Fruit fly (Drosophila melanogaster) whole organism, embryonic: Measurements from ENCODE around the gene D.
A peak's percentile ranks its signal among the peaks of the same experiment; 100 is the strongest.

Experiments
- ATbp ChIP-seq: fragments of 200-800 bp; sonication (Bioruptor generic); optimal IDR thresholded peaks from 2 replicates; lab custom pipeline; 2017; ENCODE audit warnings: missing biosample characterization, mild to moderate bottlenecking, missing genetic modification characterization, missing genetic modification reagents
- Atf6 ChIP-seq: fragments of 200-800 bp; sonication (Bioruptor generic); IDR thresholded peaks from 2 replicates; pipeline ENCODE4 v1.3.6; 2022; ENCODE audit warnings: missing biosample characterization, missing genetic modification characterization
- B-H2 ChIP-seq: fragments of 200-800 bp; sonication (Bioruptor generic); optimal IDR thresholded peaks from 2 replicates; lab custom pipeline; 2018; ENCODE audit warnings: missing biosample characterization, mild to moderate bottlenecking, missing genetic modification characterization
- C15 ChIP-seq: fragments of 200-800 bp; sonication (Bioruptor generic); IDR thresholded peaks from 3 replicates; pipeline ENCODE4 v1.3.6; 2022; ENCODE audit warnings: missing biosample characterization, missing genetic modification characterization
- CG10366 ChIP-seq: fragments of 200-800 bp; sonication (Bioruptor generic); IDR thresholded peaks from 2 replicates; pipeline ENCODE4 v1.3.6; 2022; ENCODE audit warnings: missing biosample characterization, missing genetic modification characterization
- CG11560 ChIP-seq: fragments of 200-800 bp; sonication (Bioruptor generic); IDR thresholded peaks from 3 replicates; pipeline ENCODE4 v1.3.6; 2022; ENCODE audit warnings: missing biosample characterization, missing genetic modification characterization
- CG11723 ChIP-seq: fragments of 200-800 bp; sonication (Bioruptor generic); optimal IDR thresholded peaks from 2 replicates; lab custom pipeline; 2017; ENCODE audit warnings: missing biosample characterization, mild to moderate bottlenecking, missing genetic modification characterization
- CG12299 ChIP-seq: fragments of 200-800 bp; sonication (Bioruptor generic); optimal IDR thresholded peaks from 2 replicates; lab custom pipeline; 2018; ENCODE audit warnings: missing biosample characterization, mild to moderate bottlenecking, missing genetic modification characterization
- CG13123 ChIP-seq: fragments of 200-800 bp; sonication (Bioruptor generic); optimal IDR thresholded peaks from 2 replicates; lab custom pipeline; 2016; ENCODE audit warnings: missing biosample characterization, missing genetic modification characterization
- CG13424 ChIP-seq: fragments of 200-800 bp; sonication (Bioruptor generic); optimal IDR thresholded peaks from 2 replicates; lab custom pipeline; 2019; ENCODE audit warnings: missing biosample characterization, mild to moderate bottlenecking, missing genetic modification characterization, moderate library complexity
- CG17361 ChIP-seq: fragments of 200-800 bp; sonication (Bioruptor generic); IDR thresholded peaks from 3 replicates; pipeline ENCODE4 v1.3.6; 2022; ENCODE audit warnings: missing biosample characterization, missing genetic modification characterization
- CG2875 ChIP-seq: fragments of 200-800 bp; sonication (Bioruptor generic); optimal IDR thresholded peaks from 2 replicates; lab custom pipeline; 2017; ENCODE audit warnings: missing biosample characterization, mild to moderate bottlenecking, missing genetic modification characterization, missing genetic modification reagents
- CG2889 ChIP-seq: fragments of 200-800 bp; sonication (Bioruptor generic); IDR thresholded peaks from 3 replicates; pipeline ENCODE4 v1.3.6; 2022; ENCODE audit warnings: missing biosample characterization, missing genetic modification characterization
- CG30403 ChIP-seq: fragments of 200-800 bp; sonication (Bioruptor generic); optimal IDR thresholded peaks from 3 replicates; lab custom pipeline; 2016; ENCODE audit warnings: missing biosample characterization, missing genetic modification characterization
- CG30431 ChIP-seq: fragments of 200-800 bp; sonication (Bioruptor generic); optimal IDR thresholded peaks from 2 replicates; lab custom pipeline; 2017; ENCODE audit warnings: missing biosample characterization, missing genetic modification characterization
- CG3065 ChIP-seq: fragments of 200-800 bp; sonication (Bioruptor generic); optimal IDR thresholded peaks from 2 replicates; lab custom pipeline; 2016; ENCODE audit warnings: missing biosample characterization, missing genetic modification characterization
- CG33213 ChIP-seq: fragments of 200-800 bp; sonication (Bioruptor generic); optimal IDR thresholded peaks from 3 replicates; lab custom pipeline; 2016; ENCODE audit warnings: missing biosample characterization, missing genetic modification characterization
- CG34224 ChIP-seq: fragments of 200-800 bp; sonication (Bioruptor generic); IDR thresholded peaks from 3 replicates; pipeline ENCODE4 v1.3.6; 2022; ENCODE audit warnings: missing biosample characterization, missing genetic modification characterization; ENCODE audit not compliant: partially characterized antibody
- CG6765 ChIP-seq: fragments of 200-800 bp; sonication (Bioruptor generic); optimal IDR thresholded peaks from 3 replicates; lab custom pipeline; 2017; ENCODE audit warnings: missing biosample characterization, mild to moderate bottlenecking, missing genetic modification characterization
- CG6854 ChIP-seq: fragments of 200-800 bp; sonication (Bioruptor generic); optimal IDR thresholded peaks from 3 replicates; lab custom pipeline; 2017; ENCODE audit warnings: missing biosample characterization, mild to moderate bottlenecking, missing genetic modification characterization
- CG7963 ChIP-seq: fragments of 200-800 bp; sonication (Bioruptor generic); IDR thresholded peaks from 3 replicates; pipeline ENCODE4 v1.3.6; 2022; ENCODE audit warnings: missing biosample characterization, missing genetic modification characterization; ENCODE audit not compliant: partially characterized antibody
- CG8281 ChIP-seq: fragments of 200-800 bp; sonication (Bioruptor generic); optimal IDR thresholded peaks from 2 replicates; lab custom pipeline; 2018; ENCODE audit warnings: missing biosample characterization, mild to moderate bottlenecking, missing genetic modification characterization, moderate library complexity
- CG9817 ChIP-seq: fragments of 200-800 bp; sonication (Bioruptor generic); optimal IDR thresholded peaks from 2 replicates; lab custom pipeline; 2018; ENCODE audit warnings: missing biosample characterization, mild to moderate bottlenecking, missing genetic modification characterization, moderate library complexity
- D19A ChIP-seq: fragments of 200-800 bp; optimal IDR thresholded peaks from 3 replicates; lab custom pipeline; 2019; ENCODE audit warnings: missing biosample characterization, mild to moderate bottlenecking, missing genetic modification characterization, moderate library complexity
- Doc2 ChIP-seq: fragments of 200-800 bp; sonication (Bioruptor generic); IDR thresholded peaks from 2 replicates; pipeline ENCODE4 v1.3.6; 2022; ENCODE audit warnings: missing biosample characterization, missing genetic modification characterization
- Ets97D ChIP-seq: fragments of 200-800 bp; sonication (Bioruptor generic); optimal IDR thresholded peaks from 3 replicates; lab custom pipeline; 2016; ENCODE audit warnings: missing biosample characterization, missing genetic modification characterization
- Meics ChIP-seq: fragments of 200-800 bp; sonication (Bioruptor generic); optimal IDR thresholded peaks from 2 replicates; lab custom pipeline; 2017; ENCODE audit warnings: missing biosample characterization, mild to moderate bottlenecking, missing genetic modification characterization
- Neu2 ChIP-seq: fragments of 200-800 bp; sonication (Bioruptor generic); optimal IDR thresholded peaks from 3 replicates; lab custom pipeline; 2016; ENCODE audit warnings: missing biosample characterization, missing genetic modification characterization, borderline replicate concordance
- Oli ChIP-seq: fragments of 200-800 bp; sonication (Bioruptor generic); optimal IDR thresholded peaks from 2 replicates; lab custom pipeline; 2018; ENCODE audit warnings: missing biosample characterization, mild to moderate bottlenecking, missing genetic modification characterization, moderate library complexity
- PHDP ChIP-seq: fragments of 200-800 bp; sonication (Bioruptor generic); optimal IDR thresholded peaks from 3 replicates; lab custom pipeline; 2018; ENCODE audit warnings: missing biosample characterization, mild to moderate bottlenecking, missing genetic modification characterization, moderate library complexity
- Ptx1 ChIP-seq: fragments of 200-800 bp; sonication (Bioruptor generic); IDR thresholded peaks from 2 replicates; pipeline ENCODE4 v1.3.6; 2022; ENCODE audit warnings: missing biosample characterization, missing genetic modification characterization
- Side ChIP-seq: fragments of 200-800 bp; sonication (Bioruptor generic); optimal IDR thresholded peaks from 2 replicates; lab custom pipeline; 2016; ENCODE audit warnings: missing biosample characterization, missing genetic modification characterization
- Spps ChIP-seq: fragments of 200-800 bp; sonication (Bioruptor generic); optimal IDR thresholded peaks from 2 replicates; lab custom pipeline; 2018; ENCODE audit warnings: missing biosample characterization, mild to moderate bottlenecking, missing genetic modification characterization
- Sry-β ChIP-seq: fragments of 200-800 bp; sonication (Bioruptor generic); optimal IDR thresholded peaks from 2 replicates; lab custom pipeline; 2018; ENCODE audit warnings: missing biosample characterization, mild to moderate bottlenecking, missing genetic modification characterization, moderate library complexity
- cato ChIP-seq: fragments of 200-800 bp; sonication (Bioruptor generic); optimal IDR thresholded peaks from 2 replicates; lab custom pipeline; 2016; ENCODE audit warnings: missing biosample characterization, missing genetic modification characterization, borderline replicate concordance
- chif ChIP-seq, 2 experiments: fragments of 200-800 bp; sonication (Bioruptor generic); optimal IDR thresholded peaks; 3 replicates each; lab custom pipeline; 2016; ENCODE audit warnings: missing biosample characterization in 2 of 2, missing genetic modification characterization in 2 of 2
- ci ChIP-seq: fragments of 200-800 bp; sonication (Bioruptor generic); IDR thresholded peaks from 3 replicates; pipeline ENCODE4 v1.3.6; 2022; ENCODE audit warnings: missing biosample characterization, missing genetic modification characterization
- crc ChIP-seq: fragments of 200-800 bp; sonication (Bioruptor generic); optimal IDR thresholded peaks from 2 replicates; lab custom pipeline; 2016; ENCODE audit warnings: missing biosample characterization, missing genetic modification characterization
- disco-r ChIP-seq: fragments of 200-800 bp; sonication (Bioruptor generic); optimal IDR thresholded peaks from 2 replicates; lab custom pipeline; 2016; ENCODE audit warnings: missing biosample characterization, missing genetic modification characterization
- ems ChIP-seq: fragments of 200-800 bp; sonication (Bioruptor generic); optimal IDR thresholded peaks from 3 replicates; lab custom pipeline; 2016; ENCODE audit warnings: missing biosample characterization, missing genetic modification characterization
- en ChIP-seq: fragments of 200-800 bp; sonication (Bioruptor generic); optimal IDR thresholded peaks from 2 replicates; lab custom pipeline; 2016; ENCODE audit warnings: missing biosample characterization, missing genetic modification characterization
- exex ChIP-seq: fragments of 200-800 bp; sonication (Bioruptor generic); optimal IDR thresholded peaks from 4 replicates; lab custom pipeline; 2018; ENCODE audit warnings: missing biosample characterization, mild to moderate bottlenecking, missing genetic modification characterization, moderate library complexity
- fd64A ChIP-seq: fragments of 200-800 bp; sonication (Bioruptor generic); optimal IDR thresholded peaks from 3 replicates; lab custom pipeline; 2018; ENCODE audit warnings: missing biosample characterization, mild to moderate bottlenecking, missing genetic modification characterization
- gem ChIP-seq: fragments of 200-800 bp; sonication (Bioruptor generic); optimal IDR thresholded peaks from 2 replicates; lab custom pipeline; 2019; ENCODE audit warnings: missing biosample characterization, mild to moderate bottlenecking, missing genetic modification characterization, moderate library complexity
- klu ChIP-seq: fragments of 200-800 bp; sonication (Bioruptor generic); IDR thresholded peaks from 2 replicates; pipeline ENCODE4 v1.3.6; 2022; ENCODE audit warnings: missing biosample characterization, missing genetic modification characterization
- phol ChIP-seq: fragments of 200-800 bp; sonication (Bioruptor generic); optimal IDR thresholded peaks from 3 replicates; lab custom pipeline; 2018; ENCODE audit warnings: missing biosample characterization, mild to moderate bottlenecking, missing genetic modification characterization, moderate library complexity
- ranshi ChIP-seq: fragments of 200-800 bp; sonication (Bioruptor generic); IDR thresholded peaks from 2 replicates; pipeline ENCODE4 v1.3.6; 2022; ENCODE audit warnings: missing biosample characterization, missing genetic modification characterization
- seq ChIP-seq: fragments of 200-800 bp; sonication (Bioruptor generic); IDR thresholded peaks from 2 replicates; pipeline ENCODE4 v1.3.6; 2022; ENCODE audit warnings: missing biosample characterization, missing genetic modification characterization
- sug ChIP-seq: fragments of 200-800 bp; optimal IDR thresholded peaks from 2 replicates; lab custom pipeline; 2019; ENCODE audit warnings: missing biosample characterization, mild to moderate bottlenecking, missing genetic modification characterization, moderate library complexity
- tin ChIP-seq: fragments of 200-800 bp; sonication (Bioruptor generic); optimal IDR thresholded peaks from 3 replicates; lab custom pipeline; 2016; ENCODE audit warnings: missing biosample characterization, missing genetic modification characterization
- tup ChIP-seq: fragments of 200-800 bp; sonication (Bioruptor generic); optimal IDR thresholded peaks from 2 replicates; lab custom pipeline; 2016; ENCODE audit warnings: missing biosample characterization, mild to moderate bottlenecking, missing genetic modification characterization, moderate library complexity
- vvl ChIP-seq: fragments of 200-800 bp; sonication (Bioruptor generic); IDR thresholded peaks from 2 replicates; pipeline ENCODE4 v1.3.6; 2022; ENCODE audit warnings: missing biosample characterization, missing genetic modification characterization

The D gene

DNA sequence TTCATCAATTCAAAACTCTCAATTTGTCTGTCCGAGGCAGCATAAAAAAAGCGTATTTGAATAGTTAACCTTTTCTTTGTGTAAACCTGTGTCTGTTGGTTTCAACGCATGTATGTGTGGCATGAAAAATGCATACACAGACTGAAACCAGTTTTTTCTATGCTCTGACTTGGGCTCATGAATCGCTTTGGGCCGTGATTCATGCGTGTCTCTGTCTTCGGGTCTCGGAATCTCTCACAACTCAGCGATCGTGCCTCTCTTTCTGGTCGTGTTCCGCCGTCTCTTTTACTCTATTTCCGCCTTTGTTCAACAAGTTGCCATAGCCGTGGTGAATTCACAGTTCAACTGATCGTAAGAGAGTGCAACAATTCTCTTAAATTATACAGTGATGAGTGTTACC lies 22.5 kb upstream of the D start (continued):
- TF ChIP-seq D19A (no peak), B-H2 (GFP tag; lab: Kevin White, UChicago) (no peak), CG10366 (GFP tag; lab: Robert Waterston, UW) (no peak), Neu2 (GFP tag; lab: Kevin White, UChicago) (no peak), disco-r (GFP tag; lab: Kevin White, UChicago) (no peak), fd64A (no peak), Ets97D (GFP tag; lab: Kevin White, UChicago) (no peak), sug (no peak), Meics (GFP tag; lab: Kevin White, UChicago) (no peak), Atf6 (GFP tag; lab: Robert Waterston, UW) (0 out of 2 replicates have a peak, but pooled peaks have one; percentile 27), C15 (GFP tag; lab: Robert Waterston, UW) (no peak), exex (tag; lab: Kevin White, UChicago) (no peak), CG17361 (GFP tag; lab: Robert Waterston, UW) (no peak), klu (GFP tag; lab: Robert Waterston, UW) (no peak), CG6854 (no peak), Spps (tag; lab: Kevin White, UChicago) (no peak), gem (tag; lab: Kevin White, UChicago) (no peak), CG7963 (GFP tag; lab: Robert Waterston, UW) (no peak; the same call in 2 of the 3 replicates), CG30403 (GFP tag; lab: Kevin White, UChicago) (no peak), Side (no peak), phol (no peak), ranshi (GFP tag; lab: Robert Waterston, UW) (no peak), CG8281 (tag; lab: Kevin White, UChicago) (no peak), CG2875 (GFP tag; lab: Kevin White, UChicago) (no peak), Doc2 (GFP tag; lab: Robert Waterston, UW) (no peak), CG12299 (tag; lab: Kevin White, UChicago) (no peak), PHDP (no peak), Oli (tag; lab: Kevin White, UChicago) (no peak), CG13424 (tag; lab: Kevin White, UChicago) (no peak), cato (GFP tag; lab: Kevin White, UChicago) (no peak), CG2889 (GFP tag; lab: Robert Waterston, UW) (no peak), CG11560 (no peak), en (GFP tag; lab: Kevin White, UChicago) (no peak), crc (GFP tag; lab: Kevin White, UChicago) (no peak), CG34224 (GFP tag; lab: Robert Waterston, UW) (no peak), tin (GFP tag; lab: Kevin White, UChicago) (no peak), CG11723 (GFP tag; lab: Kevin White, UChicago) (no peak), CG30431 (GFP tag; lab: Kevin White, UChicago) (no peak), ATbp (no peak), vvl (GFP tag; lab: Robert Waterston, UW) (peak; percentile 79), CG33213 (GFP tag; lab: Kevin White, UChicago) (no peak), tup (GFP tag; lab: Kevin White, UChicago) (no peak), chif (GFP tag; optimal IDR thresholded peaks at IDR 0.05; lab: Kevin White, UChicago) (no peak), CG9817 (tag; lab: Kevin White, UChicago) (no peak), Sry-β (GFP tag; lab: Kevin White, UChicago) (peak; percentile 62), ci (peak; percentile 58; the same call in 2 of the 3 replicates), CG6765 (no peak), ems (GFP tag; lab: Kevin White, UChicago) (no peak), Ptx1 (no peak), CG13123 (GFP tag; lab: Kevin White, UChicago) (no peak), CG3065 (GFP tag; lab: Kevin White, UChicago) (no peak), seq (GFP tag; lab: Robert Waterston, UW) (peak; percentile 46; the same call in 1 of the 2 replicates)
